Worm (Caenorhabditis elegans) whole organism, midembryonic: Measurements from ENCODE around the gene str-111.

Experiments used
- T22C8.4 ChIP-seq: fragments of 200-800 bp; sonication (Bioruptor generic); IDR thresholded peaks from 2 replicates; pipeline ENCODE4 v1.3.6; 2022; ENCODE audit warnings: missing genetic modification characterization, missing compliant biosample characterization
- flt-1 ChIP-seq: fragments of 200-800 bp; sonication (Bioruptor generic); IDR thresholded peaks from 2 replicates; pipeline ENCODE4 v1.3.6; 2022; ENCODE audit warnings: missing genetic modification characterization, missing compliant biosample characterization
- klf-2 ChIP-seq: fragments of 200-800 bp; sonication (Bioruptor generic); conservative IDR thresholded peaks from 2 replicates; pipeline ENCODE4 v1.3.6; 2022; ENCODE audit warnings: missing genetic modification reagents, missing genetic modification characterization, missing compliant biosample characterization
- med-1 ChIP-seq: sonication (generic microtip); optimal IDR thresholded peaks from 2 replicates; lab custom pipeline; 2017; ENCODE audit warnings: missing genetic modification characterization, mild to moderate bottlenecking, missing compliant biosample characterization, antibody characterized with exemption, missing genetic modification reagents; ENCODE audit not compliant: insufficient read depth
- ref-1 ChIP-seq: fragments of 200-800 bp; sonication (Bioruptor generic); conservative IDR thresholded peaks from 2 replicates; pipeline ENCODE4 v1.3.6; 2022; ENCODE audit warnings: missing genetic modification reagents, missing genetic modification characterization, missing compliant biosample characterization
- tab-1 ChIP-seq: fragments of 200-800 bp; sonication (Bioruptor generic); IDR thresholded peaks from 2 replicates; pipeline ENCODE4 v1.3.6; 2022; ENCODE audit warnings: missing genetic modification characterization, missing compliant biosample characterization
- ztf-23 ChIP-seq: fragments of 200-800 bp; sonication (Bioruptor generic); IDR thresholded peaks from 2 replicates; pipeline ENCODE4 v1.3.6; 2022; ENCODE audit warnings: missing genetic modification reagents, missing genetic modification characterization, missing compliant biosample characterization
- ztf-29 ChIP-seq: fragments of 200-800 bp; sonication (Bioruptor generic); IDR thresholded peaks from 2 replicates; pipeline ENCODE4 v1.3.6; 2022; ENCODE audit warnings: missing genetic modification reagents, missing genetic modification characterization, missing compliant biosample characterization

DNA sequence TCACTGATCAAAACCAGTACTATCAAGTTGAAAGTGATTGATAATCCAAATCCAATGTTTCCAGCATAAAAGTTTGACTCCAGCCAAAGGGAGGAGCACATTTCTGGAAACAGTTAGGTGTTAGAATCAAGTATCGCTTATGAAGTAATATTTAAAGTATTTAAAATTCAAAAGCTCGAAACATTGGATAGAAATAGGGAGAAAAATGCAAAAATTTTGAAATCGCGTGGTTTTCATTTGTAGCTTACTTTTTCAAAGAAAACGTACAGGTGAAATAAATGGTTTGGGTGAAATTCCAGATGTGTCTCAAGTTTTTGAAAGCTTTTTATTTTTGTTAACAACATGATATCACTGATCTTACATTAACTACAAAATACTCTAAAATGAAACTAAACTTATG is at the start of gene str-111:
- TF ChIP-seq klf-2 (GFP tag; lab: Robert Waterston, UW) (no peak), tab-1 (no peak), ref-1 (GFP tag; lab: Robert Waterston, UW) (no peak), ztf-23 (GFP tag; lab: Robert Waterston, UW) (no peak), med-1 (GFP tag; lab: Kevin White, UChicago) (no peak), ztf-29 (GFP tag; lab: Robert Waterston, UW) (no peak), T22C8.4 (GFP tag; lab: Robert Waterston, UW) (no peak), flt-1 (GFP tag; lab: Robert Waterston, UW) (no peak)
